Fruit fly (Drosophila melanogaster): ENCODE results near the gene alpha-Est6.

Gene alpha-Est6

dm6 chr3R:7506314-7506988 lies 22.1 kb downstream of the alpha-Est6 start (continued):
- no peak for TF ChIP-seq gcm (GFP tag; optimal IDR thresholded peaks at IDR 0.05)
- TF ChIP-seq Sox102F (GFP tag; optimal IDR thresholded peaks at IDR 0.05) = peak; percentile 55
- peak; percentile 66 for TF ChIP-seq CG33213 (GFP tag; optimal IDR thresholded peaks at IDR 0.05)
- TF ChIP-seq otp (GFP tag; IDR thresholded peaks at IDR 0.05) = no peak; the same call in 2 of the 3 replicates
- peak; percentile 96 for TF ChIP-seq CG13624 (GFP tag; optimal IDR thresholded peaks at IDR 0.05)
- peak; percentile 87 for TF ChIP-seq fu2 (GFP tag; optimal IDR thresholded peaks at IDR 0.05)
- TF ChIP-seq kay (GFP tag; optimal IDR thresholded peaks at IDR 0.05) = peak; percentile 79
- TF ChIP-seq CG17612 (GFP tag; IDR thresholded peaks at IDR 0.05) = 0 out of 2 replicates have a peak, but pooled peaks have one; percentile 45
- TF ChIP-seq CG8089 (GFP tag; optimal IDR thresholded peaks at IDR 0.05) = peak; percentile 55
- TF ChIP-seq Hr51 (GFP tag; optimal IDR thresholded peaks at IDR 0.05) = peak; percentile 77 to 78
- TF ChIP-seq hth (optimal IDR thresholded peaks at IDR 0.05) = no peak
- TF ChIP-seq bcd (GFP tag; optimal IDR thresholded peaks at IDR 0.05) = peak; percentile 84
- TF ChIP-seq CG10979 (tag; optimal IDR thresholded peaks at IDR 0.05) = no peak
- peak; percentile 78 for TF ChIP-seq ab (GFP tag; optimal IDR thresholded peaks at IDR 0.05)
- TF ChIP-seq pzg (GFP tag; optimal IDR thresholded peaks at IDR 0.05) = peak; percentile 14
- TF ChIP-seq CG42726 (GFP tag; IDR thresholded peaks at IDR 0.05; ENCODE audit: partially characterized antibody) = no peak
- peak; percentile 71 for TF ChIP-seq Hand (GFP tag; optimal IDR thresholded peaks at IDR 0.05)
- TF ChIP-seq Dfd (GFP tag; optimal IDR thresholded peaks at IDR 0.05) = no peak
- no peak for TF ChIP-seq ara (GFP tag; IDR thresholded peaks at IDR 0.05)
- TF ChIP-seq Max (GFP tag; optimal IDR thresholded peaks at IDR 0.05) = peak; percentile 82
- peak; percentile 83 for TF ChIP-seq crc (GFP tag; optimal IDR thresholded peaks at IDR 0.05)

dm6 chr3R:7504989-7505761 lies 23.4 kb downstream of the alpha-Est6 start, which contains the start of gene alpha-Est9:
Gene alpha-Est9, minus strand, starts transcription at chr3R:7505098.
- TF ChIP-seq NC2α (GFP tag; optimal IDR thresholded peaks at IDR 0.05) = no peak
- no peak for TF ChIP-seq ci (GFP tag; IDR thresholded peaks at IDR 0.05)
- no peak for TF ChIP-seq ken (GFP tag; IDR thresholded peaks at IDR 0.05)
- TF ChIP-seq trem (tag; optimal IDR thresholded peaks at IDR 0.05) = no peak
- no peak for TF ChIP-seq oc (tag; optimal IDR thresholded peaks at IDR 0.05)
- no peak for TF ChIP-seq kah (GFP tag; optimal IDR thresholded peaks at IDR 0.05)
- TF ChIP-seq jumu (GFP tag; optimal IDR thresholded peaks at IDR 0.05) = no peak
- TF ChIP-seq unpg (GFP tag; optimal IDR thresholded peaks at IDR 0.05) = no peak
- TF ChIP-seq yki (optimal IDR thresholded peaks at IDR 0.05) = no peak
- no peak for TF ChIP-seq CG1602 (GFP tag; optimal IDR thresholded peaks at IDR 0.05)
- TF ChIP-seq abd-A (tag; optimal IDR thresholded peaks at IDR 0.05) = peak; percentile 50
- 0 out of 3 replicates have a peak, but pooled peaks have one; percentile 16 for TF ChIP-seq so (GFP tag; IDR thresholded peaks at IDR 0.05)
- no peak for TF ChIP-seq CG2712 (tag; optimal IDR thresholded peaks at IDR 0.05)
- TF ChIP-seq croc (GFP tag; conservative IDR thresholded peaks at IDR 0.05) = no peak
- no peak for TF ChIP-seq dan (GFP tag; IDR thresholded peaks at IDR 0.05)
- no peak for TF ChIP-seq p53 (GFP tag; optimal IDR thresholded peaks at IDR 0.05)
- no peak for TF ChIP-seq chif (GFP tag; optimal IDR thresholded peaks at IDR 0.05)
- no peak for TF ChIP-seq CG17186 (GFP tag; optimal IDR thresholded peaks at IDR 0.05)
- TF ChIP-seq CG16779 (GFP tag; IDR thresholded peaks at IDR 0.05) = no peak
- 0 out of 3 replicates have a peak, but pooled peaks have one; percentile 25 for TF ChIP-seq CG2199 (GFP tag; IDR thresholded peaks at IDR 0.05)
- no peak for TF ChIP-seq CG13424 (tag; optimal IDR thresholded peaks at IDR 0.05)
- TF ChIP-seq CG5953 (GFP tag; IDR thresholded peaks at IDR 0.05) = no peak
- TF ChIP-seq B-H2 (GFP tag; optimal IDR thresholded peaks at IDR 0.05) = no peak
- TF ChIP-seq CG10543 (GFP tag; optimal IDR thresholded peaks at IDR 0.05) = peak; percentile 47
- no peak for TF ChIP-seq cg (GFP tag; optimal IDR thresholded peaks at IDR 0.05)
- TF ChIP-seq seq (GFP tag; IDR thresholded peaks at IDR 0.05) = no peak
- no peak for TF ChIP-seq Lhr (GFP tag; optimal IDR thresholded peaks at IDR 0.05)
- no peak for TF ChIP-seq CG18764 (GFP tag; optimal IDR thresholded peaks at IDR 0.05)
- TF ChIP-seq CG12155 (GFP tag; optimal IDR thresholded peaks at IDR 0.05) = no peak
